Worm (Caenorhabditis elegans): ENCODE measurements around the gene hex-3.

DNA sequence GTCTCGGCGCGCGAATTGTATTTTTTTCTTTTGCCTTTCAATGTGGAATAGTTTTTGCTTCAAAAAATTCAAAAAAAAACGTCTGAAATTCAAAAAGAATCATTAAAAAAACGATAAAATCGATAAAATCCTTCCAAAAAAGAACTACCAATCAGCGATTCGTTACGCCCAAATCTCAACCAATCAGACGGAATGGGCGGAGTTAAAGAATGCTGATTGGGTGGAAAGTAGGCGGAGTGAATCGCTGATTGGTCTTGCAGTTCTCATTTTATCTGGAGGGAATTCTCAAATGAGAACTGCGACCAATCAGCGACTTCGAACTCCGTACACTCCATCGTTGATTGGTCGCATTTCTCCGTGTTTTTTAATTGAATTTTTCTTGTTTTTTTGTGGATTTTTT, 43.9 kb upstream of the hex-3 start:
- TF ChIP-seq snpc-4 (tag; optimal IDR thresholded peaks at IDR 0.05) (no peak), pha-4 (tag; optimal IDR thresholded peaks at IDR 0.05) (no peak), eor-1 (tag; optimal IDR thresholded peaks at IDR 0.05) (no peak), aly-2 (tag; optimal IDR thresholded peaks at IDR 0.05) (no peak), nhr-28 (tag; optimal IDR thresholded peaks at IDR 0.05) (no peak), ama-1 (optimal IDR thresholded peaks at IDR 0.05) (no peak), ceh-9 (tag; optimal IDR thresholded peaks at IDR 0.05) (no peak), zag-1 (tag; optimal IDR thresholded peaks at IDR 0.05) (no peak), nhr-237 (tag; optimal IDR thresholded peaks at IDR 0.05) (no peak), egl-27 (tag; optimal IDR thresholded peaks at IDR 0.05) (no peak)

All from whole organism, L3 larva.